Worm (Caenorhabditis elegans): ENCODE data around the gene scl-1.

scl-1 gene

DNA sequence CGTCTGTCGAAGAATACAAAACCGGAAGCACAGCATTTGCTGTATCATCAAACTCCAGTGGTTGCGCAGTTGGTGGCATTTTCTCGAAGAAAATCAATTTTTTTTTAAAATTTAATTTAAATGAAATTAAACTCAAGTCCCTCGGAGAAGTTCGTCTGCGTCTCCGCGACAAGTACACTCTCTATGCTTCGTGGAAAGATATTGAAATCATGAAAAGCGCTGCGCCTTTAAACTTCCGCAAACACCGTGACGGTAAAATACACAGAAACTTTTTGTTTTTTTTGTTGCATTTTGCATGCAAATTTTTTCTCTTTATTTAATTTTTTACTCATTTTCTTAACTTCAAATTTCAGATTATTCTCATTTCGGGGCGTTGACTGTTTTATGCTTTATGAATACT is 42.5 kb downstream of the scl-1 start, which contains the start of the genes dli-1, tin-9.2 and exos-4.1 (continued):
- TF ChIP-seq nhr-76 (tag; optimal IDR thresholded peaks at IDR 0.05) (no peak), sea-2 (GFP tag; optimal IDR thresholded peaks at IDR 0.05) (no peak), ztf-11 (tag; optimal IDR thresholded peaks at IDR 0.05) (no peak), tbx-2 (tag; optimal IDR thresholded peaks at IDR 0.05) (no peak)

DNA sequence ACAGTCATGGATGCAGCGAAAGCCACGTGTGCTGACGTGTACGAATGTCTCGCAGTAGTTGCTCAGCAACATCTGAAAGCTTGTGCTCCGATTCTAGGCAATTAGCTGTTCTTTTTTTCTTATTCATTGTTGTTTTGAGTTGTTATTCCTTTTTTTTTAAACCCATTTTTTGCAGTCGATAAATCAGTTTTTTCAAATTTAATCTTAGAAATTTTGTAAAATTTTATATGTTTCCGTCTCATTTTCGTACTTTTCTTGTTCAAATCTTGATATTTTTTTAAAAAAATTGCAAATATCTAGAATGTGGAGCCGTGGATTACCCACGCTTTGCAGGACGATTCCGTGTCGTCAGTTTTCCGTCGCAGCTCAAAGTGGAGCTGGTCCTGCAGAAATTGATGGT is 44.3 kb downstream of the scl-1 start, which contains the start of gene fask-1:
Gene fask-1, plus strand, starts transcription at position 301 of the 400 bp plus-strand sequence.
- TF ChIP-seq hmg-11 (tag; optimal IDR thresholded peaks at IDR 0.05) (no peak), nhr-77 (tag; optimal IDR thresholded peaks at IDR 0.05) (no peak), mml-1 (tag; optimal IDR thresholded peaks at IDR 0.05) (no peak), fos-1 (tag; optimal IDR thresholded peaks at IDR 0.05) (no peak), elt-1 (tag; optimal IDR thresholded peaks at IDR 0.05) (no peak), nhr-28 (tag; optimal IDR thresholded peaks at IDR 0.05) (no peak), ama-1 (optimal IDR thresholded peaks at IDR 0.05) (no peak), ceh-82 (tag; optimal IDR thresholded peaks at IDR 0.05) (no peak), mdl-1 (tag; optimal IDR thresholded peaks at IDR 0.05) (no peak), ZK546.5 (tag; optimal IDR thresholded peaks at IDR 0.05) (no peak), egl-27 (tag; optimal IDR thresholded peaks at IDR 0.05) (no peak), ceh-9 (tag; optimal IDR thresholded peaks at IDR 0.05) (no peak)

ce11 chrIV:13104900-13105299 is 48.8 kb downstream of the scl-1 start, which contains the start of gene rde-11:
rde-11 (plus strand) TSS chrIV:13105200.
- no peak for TF ChIP-seq fkh-2 (tag; optimal IDR thresholded peaks at IDR 0.05)
- TF ChIP-seq nhr-23 (tag; optimal IDR thresholded peaks at IDR 0.05): no peak
- TF ChIP-seq fkh-10 (GFP tag; optimal IDR thresholded peaks at IDR 0.05): no peak
- no peak for TF ChIP-seq nhr-237 (tag; optimal IDR thresholded peaks at IDR 0.05)
- TF ChIP-seq daf-12 (tag; optimal IDR thresholded peaks at IDR 0.05): no peak

All from whole organism, L3 larva.